Worm (Caenorhabditis elegans): ENCODE data around the gene lys-2.
A peak's percentile ranks its signal among the peaks of the same experiment; 100 is the strongest.

lys-2 gene

DNA sequence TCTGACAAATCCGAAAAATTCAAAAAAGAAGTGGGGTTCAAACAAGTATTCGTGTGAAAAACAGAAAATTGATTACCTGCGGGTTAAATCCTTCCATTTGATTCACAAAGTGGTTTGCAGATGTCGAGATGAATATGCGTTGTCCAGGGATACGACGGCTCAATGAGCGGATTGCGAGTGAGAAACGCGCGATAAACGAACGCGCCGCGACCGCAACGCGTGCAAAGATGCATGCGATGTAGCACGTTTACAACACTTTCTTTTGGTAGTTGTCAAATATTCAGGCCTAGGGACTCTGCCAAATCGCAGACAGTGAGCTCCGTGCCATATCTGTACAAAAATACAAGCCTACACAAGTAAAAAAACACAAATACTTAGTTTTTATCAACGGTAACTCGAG is 42.6 kb downstream of the lys-2 start, which contains the start of gene fubl-1 (continued):
- peak; percentile 17 for TF ChIP-seq xnd-1 (tag; optimal IDR thresholded peaks at IDR 0.05)
- TF ChIP-seq chd-7 (tag; optimal IDR thresholded peaks at IDR 0.05), result no peak
- peak; percentile 68 for TF ChIP-seq ceh-91 (GFP tag; IDR thresholded peaks at IDR 0.05)
- TF ChIP-seq D2030.7 (GFP tag; IDR thresholded peaks at IDR 0.05), result peak; percentile 49; the same call in 1 of the 2 replicates
- no peak for TF ChIP-seq lag-1 (GFP tag; IDR thresholded peaks at IDR 0.05)
- TF ChIP-seq ztf-18 (tag; optimal IDR thresholded peaks at IDR 0.05), result no peak
- no peak for TF ChIP-seq rpc-1 (optimal IDR thresholded peaks at IDR 0.05)
- no peak for TF ChIP-seq rpc-1 (tag; optimal IDR thresholded peaks at IDR 0.05)
- no peak for TF ChIP-seq F57C9.4 (tag; optimal IDR thresholded peaks at IDR 0.05)
- no peak for TF ChIP-seq egl-44 (GFP tag; IDR thresholded peaks at IDR 0.05)
- no peak for TF ChIP-seq bed-1 (GFP tag; IDR thresholded peaks at IDR 0.05)
- TF ChIP-seq athp-1 (tag; optimal IDR thresholded peaks at IDR 0.05), result no peak
- TF ChIP-seq die-1 (tag; optimal IDR thresholded peaks at IDR 0.05), result no peak
- TF ChIP-seq hlh-12 (tag; optimal IDR thresholded peaks at IDR 0.05), result no peak
- TF ChIP-seq madf-3 (GFP tag; IDR thresholded peaks at IDR 0.05), result peak; percentile 97
- no peak for TF ChIP-seq madf-10 (tag; optimal IDR thresholded peaks at IDR 0.05)
- no peak for TF ChIP-seq lin-40 (tag; optimal IDR thresholded peaks at IDR 0.05)
- no peak for TF ChIP-seq aptf-3 (GFP tag; IDR thresholded peaks at IDR 0.05)
- no peak for TF ChIP-seq let-526 (GFP tag; IDR thresholded peaks at IDR 0.05)
- TF ChIP-seq sea-2 (GFP tag; IDR thresholded peaks at IDR 0.05), result no peak
- TF ChIP-seq him-1 (tag; optimal IDR thresholded peaks at IDR 0.05), result no peak
- no peak for TF ChIP-seq ztf-22 (GFP tag; optimal IDR thresholded peaks at IDR 0.05)
- TF ChIP-seq snpc-3.4 (tag; optimal IDR thresholded peaks at IDR 0.05), result no peak
- TF ChIP-seq B0019.2 (GFP tag; conservative IDR thresholded peaks at IDR 0.05), result no peak
- TF ChIP-seq hrde-1 (tag; optimal IDR thresholded peaks at IDR 0.05; ENCODE audit: borderline replicate concordance), result no peak
- TF ChIP-seq Y53G8AR.9 (GFP tag; conservative IDR thresholded peaks at IDR 0.05), result no peak
- TF ChIP-seq B0261.1 (tag; optimal IDR thresholded peaks at IDR 0.05), result no peak
- TF ChIP-seq nfya-2 (GFP tag; IDR thresholded peaks at IDR 0.05), result no peak
- no peak for TF ChIP-seq nhr-80 (tag; optimal IDR thresholded peaks at IDR 0.05)
- no peak for TF ChIP-seq F22D6.2 (tag; optimal IDR thresholded peaks at IDR 0.05)
- TF ChIP-seq dox-1 (GFP tag; IDR thresholded peaks at IDR 0.05), result peak; percentile 65
- TF ChIP-seq hmg-20 (GFP tag; IDR thresholded peaks at IDR 0.05), result no peak
- no peak for TF ChIP-seq egl-18 (GFP tag; IDR thresholded peaks at IDR 0.05)
- TF ChIP-seq ama-1 (optimal IDR thresholded peaks at IDR 0.05), result no peak
- no peak for TF ChIP-seq ama-1 (GFP tag; optimal IDR thresholded peaks at IDR 0.05)
- no peak for TF ChIP-seq rec-8 (tag; optimal IDR thresholded peaks at IDR 0.05)
- no peak for TF ChIP-seq mxl-1 (tag; optimal IDR thresholded peaks at IDR 0.05)
- TF ChIP-seq unc-62 (GFP tag; optimal IDR thresholded peaks at IDR 0.05), result no peak
- no peak for TF ChIP-seq mel-28 (tag; optimal IDR thresholded peaks at IDR 0.05; ENCODE audit: borderline replicate concordance)
- TF ChIP-seq egrh-3 (GFP tag; IDR thresholded peaks at IDR 0.05), result no peak

DNA sequence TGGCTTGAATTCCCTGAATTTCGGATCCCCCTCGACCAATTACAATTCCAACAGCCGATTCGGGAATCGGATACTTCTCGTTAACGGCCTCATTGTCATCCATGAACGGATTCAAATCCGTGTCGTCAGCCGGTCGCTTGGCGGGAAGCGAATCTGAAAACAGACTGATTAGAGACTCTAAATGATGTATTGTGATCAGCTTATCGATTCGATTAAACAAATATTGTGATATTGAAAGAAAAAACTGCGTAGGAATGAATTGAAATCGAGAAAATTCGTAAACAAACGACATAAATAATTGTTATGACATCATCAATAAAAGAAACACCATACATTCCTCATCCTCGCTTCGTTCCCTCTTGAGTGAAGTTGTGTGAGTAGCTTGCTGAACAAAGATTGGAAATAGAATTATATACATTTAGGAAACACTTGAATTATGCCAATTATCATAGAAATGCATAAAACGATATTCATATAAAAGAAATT is 43.3 kb downstream of the lys-2 start:
- TF ChIP-seq snpc-4 (GFP tag; optimal IDR thresholded peaks at IDR 0.05) (no peak), snpc-4 (tag; optimal IDR thresholded peaks at IDR 0.05) (peak in 1 of 4 experiments; percentile 2), ztf-25 (GFP tag; IDR thresholded peaks at IDR 0.05) (peak; percentile 85), lsy-27 (tag; optimal IDR thresholded peaks at IDR 0.05; ENCODE audit: borderline replicate concordance, insufficient read depth) (no peak), Y79H2A.3 (GFP tag; conservative IDR thresholded peaks at IDR 0.05) (peak; percentile 95), cebp-1 (GFP tag; IDR thresholded peaks at IDR 0.05) (0 out of 2 replicates have a peak, but pooled peaks have one; percentile 12), cebp-1 (tag; optimal IDR thresholded peaks at IDR 0.05) (peak; percentile 57), mel-28 (tag; optimal IDR thresholded peaks at IDR 0.05; ENCODE audit: borderline replicate concordance) (peak; percentile 74), tbx-9 (tag; optimal IDR thresholded peaks at IDR 0.05; ENCODE audit: borderline replicate concordance) (no peak), dox-1 (GFP tag; IDR thresholded peaks at IDR 0.05) (peak; percentile 30; the same call in 1 of the 2 replicates), D2030.7 (GFP tag; IDR thresholded peaks at IDR 0.05) (0 out of 2 replicates have a peak, but pooled peaks have one; percentile 36), Y56A3A.18 (GFP tag; IDR thresholded peaks at IDR 0.05) (peak; percentile 59), hsf-1 (GFP tag; IDR thresholded peaks at IDR 0.05) (0 out of 2 replicates have a peak, but pooled peaks have one; percentile 63), hmg-1.2 (GFP tag; IDR thresholded peaks at IDR 0.05) (peak; percentile 29; the same call in 1 of the 2 replicates)

Data from whole organism, young adult.